Worm (Caenorhabditis elegans) whole organism, early embryonic: ENCODE data around the gene akt-1.

ENCODE experiments used
- B0310.2 ChIP-seq: sonication (generic microtip); optimal IDR thresholded peaks from 2 replicates; lab custom pipeline; 2016; ENCODE audit warnings: mild to moderate bottlenecking, missing genetic modification characterization, missing compliant biosample characterization
- F13C5.2 ChIP-seq: sonication (generic microtip); optimal IDR thresholded peaks from 2 replicates; lab custom pipeline; 2017; ENCODE audit warnings: mild to moderate bottlenecking, missing genetic modification characterization, inconsistent platforms, missing compliant biosample characterization
- aly-1 ChIP-seq: sonication (generic microtip); optimal IDR thresholded peaks from 2 replicates; lab custom pipeline; 2016; ENCODE audit warnings: missing genetic modification characterization, missing compliant biosample characterization
- ama-1 ChIP-seq: fragments of 150-350 bp; optimal IDR thresholded peaks from 2 replicates; lab custom pipeline; 2014
- ceh-13 ChIP-seq: fragments of 200-800 bp; sonication (Bioruptor generic); optimal IDR thresholded peaks from 2 replicates; lab custom pipeline; 2018; ENCODE audit warnings: mild to moderate bottlenecking, missing genetic modification characterization, missing compliant biosample characterization
- ceh-36 ChIP-seq: sonication (generic microtip); optimal IDR thresholded peaks from 2 replicates; lab custom pipeline; 2016; ENCODE audit warnings: missing genetic modification characterization, inconsistent platforms, missing compliant biosample characterization
- ets-7 ChIP-seq: sonication (generic microtip); optimal IDR thresholded peaks from 2 replicates; lab custom pipeline; 2016; ENCODE audit warnings: missing genotype, missing genetic modification characterization, missing compliant biosample characterization
- flt-1 ChIP-seq: fragments of 200-800 bp; sonication (Bioruptor generic); IDR thresholded peaks from 2 replicates; pipeline ENCODE4 v1.3.6; 2022; ENCODE audit warnings: missing genetic modification characterization, missing compliant biosample characterization
- hmbx-1 ChIP-seq: sonication (generic microtip); optimal IDR thresholded peaks from 2 replicates; lab custom pipeline; 2016; ENCODE audit warnings: mild to moderate bottlenecking, missing genetic modification characterization, missing compliant biosample characterization
- hmg-4 ChIP-seq: fragments of 200-800 bp; sonication (Bioruptor generic); optimal IDR thresholded peaks from 2 replicates; lab custom pipeline; 2018; ENCODE audit warnings: mild to moderate bottlenecking, missing genetic modification characterization, missing compliant biosample characterization
- hnd-1 ChIP-seq: sonication (generic microtip); optimal IDR thresholded peaks from 2 replicates; lab custom pipeline; 2016; ENCODE audit warnings: missing genetic modification characterization, missing compliant biosample characterization
- pes-1 ChIP-seq: fragments of 200-800 bp; sonication (Bioruptor generic); IDR thresholded peaks from 2 replicates; pipeline ENCODE4 v1.3.6; 2022; ENCODE audit warnings: missing genetic modification reagents, missing genetic modification characterization, missing compliant biosample characterization
- scrt-1 ChIP-seq: fragments of 200-800 bp; sonication (Bioruptor generic); IDR thresholded peaks from 2 replicates; pipeline ENCODE4 v1.3.6; 2022; ENCODE audit warnings: missing genetic modification characterization, missing compliant biosample characterization
- sea-1 ChIP-seq: fragments of 200-800 bp; sonication (Bioruptor generic); conservative IDR thresholded peaks from 2 replicates; pipeline ENCODE4 v1.3.6; 2022; ENCODE audit warnings: missing genetic modification characterization, missing compliant biosample characterization
- tbx-11 ChIP-seq: fragments of 200-800 bp; sonication (Bioruptor generic); IDR thresholded peaks from 2 replicates; pipeline ENCODE4 v1.3.6; 2022; ENCODE audit warnings: missing genetic modification characterization, missing compliant biosample characterization
- tbx-37 ChIP-seq: fragments of 200-800 bp; sonication (Bioruptor generic); conservative IDR thresholded peaks from 2 replicates; pipeline ENCODE4 v1.3.6; 2022; ENCODE audit warnings: missing genetic modification reagents, missing genetic modification characterization, missing compliant biosample characterization
- tra-4 ChIP-seq: sonication (generic microtip); optimal IDR thresholded peaks from 2 replicates; lab custom pipeline; 2017; ENCODE audit warnings: missing genetic modification characterization, missing compliant biosample characterization

akt-1 gene

DNA sequence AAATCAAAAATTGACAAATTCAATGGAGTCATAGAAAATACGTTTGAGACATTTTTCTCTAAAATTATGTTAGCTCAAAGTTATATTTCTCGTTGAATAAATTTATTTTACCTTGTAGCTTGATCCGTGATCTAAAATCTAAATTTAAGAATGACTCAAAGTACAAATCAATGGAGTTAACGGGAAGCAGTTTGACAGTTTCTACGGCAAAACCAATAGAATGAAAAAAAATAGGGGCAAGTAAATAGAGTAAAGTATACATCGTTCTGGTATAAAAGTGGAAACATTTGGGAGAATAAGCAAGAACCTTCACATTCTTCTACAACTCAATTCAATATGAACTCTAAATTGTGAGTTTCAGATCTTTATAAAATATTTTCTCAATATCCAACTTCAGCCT is 17.8 kb upstream of the akt-1 start, which contains the start of gene fipr-6:
Gene fipr-6, plus strand, starts transcription at position 301 of the 400 bp plus-strand sequence.
- TF ChIP-seq scrt-1 (GFP tag; lab: Robert Waterston, UW) = no peak
- TF ChIP-seq ceh-13 (GFP tag; lab: Kevin White, UChicago) = no peak
- TF ChIP-seq F13C5.2 (tag; lab: Kevin White, UChicago) = no peak
- TF ChIP-seq flt-1 (GFP tag; lab: Robert Waterston, UW) = no peak
- TF ChIP-seq sea-1 (GFP tag; lab: Robert Waterston, UW) = no peak
- no peak for TF ChIP-seq B0310.2 (tag; lab: Kevin White, UChicago)
- no peak for TF ChIP-seq tra-4
- no peak for TF ChIP-seq ceh-36 (tag; lab: Kevin White, UChicago)
- no peak for TF ChIP-seq pes-1 (GFP tag; lab: Robert Waterston, UW)
- TF ChIP-seq hmbx-1 (tag; lab: Kevin White, UChicago) = no peak
- no peak for TF ChIP-seq ets-7 (tag; lab: Kevin White, UChicago)
- TF ChIP-seq hmg-4 (GFP tag; lab: Kevin White, UChicago) = no peak
- TF ChIP-seq tbx-11 (GFP tag; lab: Robert Waterston, UW) = no peak
- TF ChIP-seq aly-1 (tag; lab: Kevin White, UChicago) = no peak
- TF ChIP-seq hnd-1 (tag; lab: Kevin White, UChicago) = no peak
- TF ChIP-seq tbx-37 (GFP tag; lab: Robert Waterston, UW) = no peak
- no peak for TF ChIP-seq ama-1

DNA sequence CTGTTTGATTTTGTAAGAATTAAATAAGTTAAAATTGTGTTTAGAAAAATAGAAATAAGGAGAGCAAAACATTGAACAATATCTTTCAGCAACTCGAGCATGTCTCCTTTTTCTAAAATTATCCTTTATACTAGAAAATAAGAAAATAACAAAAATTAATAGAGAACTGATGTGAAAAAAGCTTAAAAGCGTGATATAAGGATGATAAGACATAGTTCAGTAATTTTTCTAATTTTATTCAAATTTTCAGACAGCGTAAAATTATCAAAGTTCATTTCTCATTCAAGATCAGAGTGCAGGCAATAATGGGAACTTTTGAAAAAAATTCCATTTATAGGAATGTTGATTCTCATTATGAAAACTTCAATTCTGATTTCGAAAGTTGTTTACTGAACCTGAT is 15.4 kb upstream of the akt-1 start, which contains the start of gene str-182:
Gene str-182, minus strand, starts transcription at position 101 of the 400 bp plus-strand sequence.
- TF ChIP-seq ceh-36 (tag; lab: Kevin White, UChicago) (no peak), hmbx-1 (tag; lab: Kevin White, UChicago) (no peak), hnd-1 (tag; lab: Kevin White, UChicago) (no peak), scrt-1 (GFP tag; lab: Robert Waterston, UW) (no peak), sea-1 (GFP tag; lab: Robert Waterston, UW) (no peak), aly-1 (tag; lab: Kevin White, UChicago) (no peak), pes-1 (GFP tag; lab: Robert Waterston, UW) (no peak)

DNA sequence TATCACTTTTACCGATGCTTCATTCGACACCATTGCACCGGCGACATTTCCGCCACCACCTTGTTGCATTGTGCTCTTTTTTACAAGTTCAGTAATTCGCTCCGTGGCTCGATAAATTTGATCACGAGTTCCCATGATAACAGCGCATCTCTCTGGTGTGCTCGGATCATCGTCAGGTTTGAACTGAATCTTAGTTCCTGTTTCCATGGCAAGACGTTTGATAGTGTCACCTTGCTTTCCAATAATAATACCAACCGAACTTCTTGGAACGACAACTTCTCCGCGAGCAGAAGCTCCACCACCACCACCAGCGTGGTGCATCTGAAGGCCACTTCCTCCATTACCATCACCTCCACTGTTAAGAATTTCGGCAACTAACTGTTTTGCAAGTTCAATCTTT is 11.5 kb upstream of the akt-1 start:
- TF ChIP-seq ceh-13 (GFP tag; lab: Kevin White, UChicago) (no peak), scrt-1 (GFP tag; lab: Robert Waterston, UW) (no peak), F13C5.2 (tag; lab: Kevin White, UChicago) (no peak), aly-1 (tag; lab: Kevin White, UChicago) (no peak), tbx-37 (GFP tag; lab: Robert Waterston, UW) (no peak), B0310.2 (tag; lab: Kevin White, UChicago) (no peak)

DNA sequence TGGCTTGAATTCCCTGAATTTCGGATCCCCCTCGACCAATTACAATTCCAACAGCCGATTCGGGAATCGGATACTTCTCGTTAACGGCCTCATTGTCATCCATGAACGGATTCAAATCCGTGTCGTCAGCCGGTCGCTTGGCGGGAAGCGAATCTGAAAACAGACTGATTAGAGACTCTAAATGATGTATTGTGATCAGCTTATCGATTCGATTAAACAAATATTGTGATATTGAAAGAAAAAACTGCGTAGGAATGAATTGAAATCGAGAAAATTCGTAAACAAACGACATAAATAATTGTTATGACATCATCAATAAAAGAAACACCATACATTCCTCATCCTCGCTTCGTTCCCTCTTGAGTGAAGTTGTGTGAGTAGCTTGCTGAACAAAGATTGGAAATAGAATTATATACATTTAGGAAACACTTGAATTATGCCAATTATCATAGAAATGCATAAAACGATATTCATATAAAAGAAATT is 10.7 kb upstream of the akt-1 start:
- no peak for TF ChIP-seq aly-1 (tag; lab: Kevin White, UChicago)
- no peak for TF ChIP-seq tra-4
- TF ChIP-seq ceh-13 (GFP tag; lab: Kevin White, UChicago) = no peak
- no peak for TF ChIP-seq flt-1 (GFP tag; lab: Robert Waterston, UW)
- no peak for TF ChIP-seq hmg-4 (GFP tag; lab: Kevin White, UChicago)

DNA sequence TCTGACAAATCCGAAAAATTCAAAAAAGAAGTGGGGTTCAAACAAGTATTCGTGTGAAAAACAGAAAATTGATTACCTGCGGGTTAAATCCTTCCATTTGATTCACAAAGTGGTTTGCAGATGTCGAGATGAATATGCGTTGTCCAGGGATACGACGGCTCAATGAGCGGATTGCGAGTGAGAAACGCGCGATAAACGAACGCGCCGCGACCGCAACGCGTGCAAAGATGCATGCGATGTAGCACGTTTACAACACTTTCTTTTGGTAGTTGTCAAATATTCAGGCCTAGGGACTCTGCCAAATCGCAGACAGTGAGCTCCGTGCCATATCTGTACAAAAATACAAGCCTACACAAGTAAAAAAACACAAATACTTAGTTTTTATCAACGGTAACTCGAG is 10.0 kb upstream of the akt-1 start, which contains the start of gene fubl-1:
Gene fubl-1, minus strand, starts transcription at position 202 of the 400 bp plus-strand sequence.
- TF ChIP-seq hmg-4 (GFP tag; lab: Kevin White, UChicago) (peak; percentile 37), ceh-36 (tag; lab: Kevin White, UChicago) (no peak)

DNA sequence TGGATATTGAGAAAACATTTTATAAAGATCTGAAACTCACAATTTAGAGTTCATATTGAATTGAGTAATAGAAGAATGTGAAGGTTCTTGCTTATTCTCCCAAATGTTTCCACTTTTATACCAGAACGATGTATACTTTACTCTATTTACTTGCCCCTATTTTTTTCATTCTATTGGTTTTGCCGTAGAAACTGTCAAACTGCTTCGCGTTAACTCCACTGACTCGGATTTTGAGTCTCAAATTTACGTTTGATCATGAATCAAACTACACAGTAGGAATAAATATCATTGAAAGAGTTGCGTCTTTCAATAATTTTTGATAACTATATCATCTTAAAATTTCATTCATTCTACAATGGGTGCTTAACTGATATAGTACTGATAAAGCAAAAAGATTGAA is 8.8 kb upstream of the akt-1 start, which contains the start of gene fipr-8:
Gene fipr-8, minus strand, starts transcription at position 101 of the 400 bp plus-strand sequence.
- TF ChIP-seq B0310.2 (tag; lab: Kevin White, UChicago) (no peak), ceh-36 (tag; lab: Kevin White, UChicago) (no peak), hnd-1 (tag; lab: Kevin White, UChicago) (no peak), ceh-13 (GFP tag; lab: Kevin White, UChicago) (no peak), flt-1 (GFP tag; lab: Robert Waterston, UW) (no peak), tbx-37 (GFP tag; lab: Robert Waterston, UW) (no peak), tbx-11 (GFP tag; lab: Robert Waterston, UW) (no peak)

DNA sequence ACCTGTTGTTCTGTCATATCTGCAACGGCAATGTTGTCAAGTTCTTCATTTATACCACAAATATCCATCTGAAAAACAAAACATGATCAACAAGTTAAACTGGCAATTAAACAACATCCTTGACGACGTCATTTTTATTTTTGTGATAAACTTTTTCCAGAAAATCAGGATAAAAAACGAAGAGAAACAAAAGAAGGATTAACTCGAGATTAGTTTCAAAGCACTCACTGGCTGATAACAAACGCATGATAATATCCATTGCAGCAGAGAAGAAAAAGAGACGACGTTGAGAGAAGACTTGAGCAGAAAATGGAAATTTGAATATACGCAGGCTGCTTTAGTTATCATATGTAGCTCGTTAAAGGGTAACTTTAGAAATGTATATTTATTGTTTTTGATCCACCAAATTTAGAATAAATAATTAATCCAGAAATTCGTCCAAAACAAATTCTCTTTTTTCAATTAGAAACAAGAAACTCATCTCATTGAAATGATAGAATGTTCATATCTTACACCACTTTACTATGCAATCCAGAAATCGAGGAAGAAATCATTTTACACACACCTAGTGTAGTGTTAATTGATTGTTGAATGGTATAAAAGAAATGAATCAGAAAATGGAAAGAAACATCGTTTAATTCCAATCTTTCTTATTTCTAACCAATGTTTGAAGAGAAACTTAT is 7.4 kb upstream of the akt-1 start, which contains the start of the genes C12D8.21 and col-148:
Gene C12D8.21, minus strand, starts transcription at position 68 of the 683 bp plus-strand sequence.
Gene col-148, plus strand, starts transcription at position 633 of the 683 bp plus-strand sequence.
- TF ChIP-seq B0310.2 (tag; lab: Kevin White, UChicago) (no peak), pes-1 (GFP tag; lab: Robert Waterston, UW) (no peak), aly-1 (tag; lab: Kevin White, UChicago) (no peak), tbx-11 (GFP tag; lab: Robert Waterston, UW) (no peak), ceh-13 (GFP tag; lab: Kevin White, UChicago) (no peak), hnd-1 (tag; lab: Kevin White, UChicago) (no peak), hmg-4 (GFP tag; lab: Kevin White, UChicago) (no peak), tra-4 (no peak), ama-1 (no peak), ceh-36 (tag; lab: Kevin White, UChicago) (no peak)
